Worm (Caenorhabditis elegans) whole organism, L1 larva: ENCODE data around the gene ZK470.2.

Experiments
- Y116A8C.19 ChIP-seq: sonication (generic microtip); optimal IDR thresholded peaks from 2 replicates; lab custom pipeline; 2016; ENCODE audit warnings: missing compliant biosample characterization, missing genetic modification characterization, borderline replicate concordance
- blmp-1 ChIP-seq: fragments of 150-350 bp; optimal IDR thresholded peaks from 2 replicates; lab custom pipeline; 2014; ENCODE audit warnings: missing biosample characterization, missing genetic modification characterization
- fkh-10 ChIP-seq: sonication (generic microtip); optimal IDR thresholded peaks from 2 replicates; lab custom pipeline; 2017; ENCODE audit warnings: missing biosample characterization, missing genetic modification reagents, missing genetic modification characterization
- grh-1 ChIP-seq: fragments of 200-800 bp; sonication (Bioruptor generic); IDR thresholded peaks from 2 replicates; pipeline ENCODE4 v1.3.6; 2022; ENCODE audit warnings: missing genetic modification reagents, missing genetic modification characterization, missing compliant biosample characterization
- hpl-2 ChIP-seq: fragments of 150-350 bp; optimal IDR thresholded peaks from 2 replicates; lab custom pipeline; 2014; ENCODE audit warnings: missing biosample characterization, missing genetic modification reagents, missing genetic modification characterization
- nhr-11 ChIP-seq: fragments of 150-350 bp; optimal IDR thresholded peaks from 2 replicates; lab custom pipeline; 2014; ENCODE audit warnings: missing biosample characterization, missing genetic modification characterization
- nhr-12 ChIP-seq: sonication (generic microtip); optimal IDR thresholded peaks from 2 replicates; lab custom pipeline; 2017; ENCODE audit warnings: missing biosample characterization, missing genetic modification characterization
- nhr-19 ChIP-seq: fragments of 200-800 bp; sonication (Bioruptor generic); conservative IDR thresholded peaks from 2 replicates; pipeline ENCODE4 v1.3.6; 2022; ENCODE audit warnings: missing genetic modification characterization, missing compliant biosample characterization
- nhr-71 ChIP-seq: sonication (generic microtip); optimal IDR thresholded peaks from 2 replicates; lab custom pipeline; 2016; ENCODE audit warnings: mild to moderate bottlenecking, missing genetic modification characterization, moderate library complexity, missing compliant biosample characterization
- pag-3 ChIP-seq: sonication (generic microtip); optimal IDR thresholded peaks from 2 replicates; lab custom pipeline; 2017; ENCODE audit warnings: missing genetic modification characterization, mild to moderate bottlenecking, missing compliant biosample characterization, antibody characterized with exemption, borderline replicate concordance; ENCODE audit not compliant: insufficient read depth
- pqm-1 ChIP-seq: sonication (generic microtip); optimal IDR thresholded peaks from 3 replicates; lab custom pipeline; 2017; ENCODE audit warnings: missing biosample characterization, missing genetic modification characterization
- unc-130 ChIP-seq: fragments of 150-350 bp; optimal IDR thresholded peaks from 2 replicates; lab custom pipeline; 2017; ENCODE audit warnings: missing biosample characterization, missing genetic modification characterization, inconsistent platforms
- unc-62 ChIP-seq: fragments of 150-350 bp; optimal IDR thresholded peaks from 2 replicates; lab custom pipeline; 2014; ENCODE audit warnings: missing biosample characterization, missing genetic modification reagents, missing genetic modification characterization

- TF ChIP-seq unc-130 (tag; lab: Kevin White, UChicago), result no peak
- no peak for TF ChIP-seq nhr-71 (tag; lab: Kevin White, UChicago)
- no peak for TF ChIP-seq Y116A8C.19
- no peak for TF ChIP-seq unc-62 (GFP tag; lab: Kevin White, UChicago)
- no peak for TF ChIP-seq nhr-11 (tag; lab: Kevin White, UChicago)
- TF ChIP-seq hpl-2 (GFP tag; lab: Kevin White, UChicago), result no peak
- no peak for TF ChIP-seq grh-1 (GFP tag; lab: Robert Waterston, UW)
- TF ChIP-seq pag-3 (tag; lab: Kevin White, UChicago), result no peak
- no peak for TF ChIP-seq nhr-12 (tag; lab: Kevin White, UChicago)
- TF ChIP-seq pqm-1 (tag; lab: Kevin White, UChicago), result no peak
- no peak for TF ChIP-seq blmp-1 (tag; lab: Kevin White, UChicago)
- no peak for TF ChIP-seq nhr-19
- peak; percentile 23 for TF ChIP-seq fkh-10 (GFP tag; lab: Kevin White, UChicago)
Observed at ce11 chrX:4088943-4089342, 46.0 kb upstream of the ZK470.2 start.
